Fruit fly (Drosophila melanogaster) whole organism, embryonic: ENCODE measurements around the gene side-IV.
A peak's percentile ranks its signal among the peaks of the same experiment; 100 is the strongest.

Experiments used
- Abd-B ChIP-seq: fragments of 200-800 bp; sonication (Bioruptor generic); optimal IDR thresholded peaks from 2 replicates; lab custom pipeline; 2018; ENCODE audit warnings: missing biosample characterization, mild to moderate bottlenecking, missing genetic modification characterization, moderate library complexity
- Atf-2 ChIP-seq: fragments of 200-800 bp; sonication (Bioruptor generic); optimal IDR thresholded peaks from 2 replicates; lab custom pipeline; 2016; ENCODE audit warnings: missing biosample characterization, missing genetic modification characterization
- BtbVII ChIP-seq: fragments of 200-800 bp; sonication (Bioruptor generic); optimal IDR thresholded peaks from 3 replicates; lab custom pipeline; 2017; ENCODE audit warnings: missing biosample characterization, mild to moderate bottlenecking, missing genetic modification characterization
- CG10366 ChIP-seq: fragments of 200-800 bp; sonication (Bioruptor generic); IDR thresholded peaks from 2 replicates; pipeline ENCODE4 v1.3.6; 2022; ENCODE audit warnings: missing biosample characterization, missing genetic modification characterization
- CG11093 ChIP-seq: fragments of 200-800 bp; sonication (Bioruptor generic); IDR thresholded peaks from 3 replicates; pipeline ENCODE4 v1.3.6; 2022; ENCODE audit warnings: missing biosample characterization, missing genetic modification characterization
- CG11723 ChIP-seq: fragments of 200-800 bp; sonication (Bioruptor generic); optimal IDR thresholded peaks from 2 replicates; lab custom pipeline; 2017; ENCODE audit warnings: missing biosample characterization, mild to moderate bottlenecking, missing genetic modification characterization
- CG17328 ChIP-seq: fragments of 200-800 bp; sonication (Bioruptor generic); IDR thresholded peaks from 2 replicates; pipeline ENCODE4 v1.3.6; 2022; ENCODE audit warnings: missing biosample characterization, missing genetic modification characterization
- CG17385 ChIP-seq: fragments of 200-800 bp; sonication (Bioruptor generic); optimal IDR thresholded peaks from 3 replicates; lab custom pipeline; 2018; ENCODE audit warnings: missing biosample characterization, mild to moderate bottlenecking, missing genetic modification characterization
- CG18619 ChIP-seq: fragments of 200-800 bp; sonication (Bioruptor generic); optimal IDR thresholded peaks from 3 replicates; lab custom pipeline; 2017; ENCODE audit warnings: missing biosample characterization, mild to moderate bottlenecking, missing genetic modification characterization
- CG2129 ChIP-seq: fragments of 200-800 bp; sonication (Bioruptor generic); IDR thresholded peaks from 2 replicates; pipeline ENCODE4 v1.3.6; 2022; ENCODE audit warnings: missing biosample characterization, missing genetic modification characterization; ENCODE audit not compliant: partially characterized antibody
- CG30431 ChIP-seq: fragments of 200-800 bp; sonication (Bioruptor generic); optimal IDR thresholded peaks from 2 replicates; lab custom pipeline; 2017; ENCODE audit warnings: missing biosample characterization, missing genetic modification characterization
- CG32532 ChIP-seq: fragments of 200-800 bp; sonication (Bioruptor generic); IDR thresholded peaks from 2 replicates; pipeline ENCODE4 v1.3.6; 2022; ENCODE audit warnings: missing biosample characterization, missing genetic modification characterization
- CG34224 ChIP-seq: fragments of 200-800 bp; sonication (Bioruptor generic); IDR thresholded peaks from 3 replicates; pipeline ENCODE4 v1.3.6; 2022; ENCODE audit warnings: missing biosample characterization, missing genetic modification characterization; ENCODE audit not compliant: partially characterized antibody
- CG3838 ChIP-seq: fragments of 200-800 bp; sonication (Bioruptor generic); optimal IDR thresholded peaks from 3 replicates; lab custom pipeline; 2016; ENCODE audit warnings: missing biosample characterization, missing genetic modification characterization
- CG43689 ChIP-seq: fragments of 200-800 bp; sonication (Bioruptor generic); IDR thresholded peaks from 2 replicates; pipeline ENCODE4 v1.3.6; 2022; ENCODE audit warnings: missing biosample characterization, missing genetic modification characterization
- CG7963 ChIP-seq: fragments of 200-800 bp; sonication (Bioruptor generic); IDR thresholded peaks from 3 replicates; pipeline ENCODE4 v1.3.6; 2022; ENCODE audit warnings: missing biosample characterization, missing genetic modification characterization; ENCODE audit not compliant: partially characterized antibody
- CG8478 ChIP-seq: fragments of >200 bp; optimal IDR thresholded peaks from 2 replicates; lab custom pipeline; 2018
- CHES-1-like ChIP-seq: fragments of 200-800 bp; sonication (Bioruptor generic); optimal IDR thresholded peaks from 2 replicates; lab custom pipeline; 2016; ENCODE audit warnings: missing biosample characterization, missing genetic modification characterization
- CTCF ChIP-seq: fragments of 200-800 bp; sonication (Bioruptor generic); optimal IDR thresholded peaks from 2 replicates; lab custom pipeline; 2017; ENCODE audit warnings: missing biosample characterization, mild to moderate bottlenecking, missing genetic modification characterization, moderate library complexity
- Deaf1 ChIP-seq: fragments of 200-800 bp; optimal IDR thresholded peaks from 3 replicates; lab custom pipeline; 2019; ENCODE audit warnings: missing biosample characterization, mild to moderate bottlenecking, missing genetic modification characterization, moderate library complexity
- Eip74EF ChIP-seq, 2 experiments: fragments of 200-800 bp in 1 of 2; fragments of >200 bp in 1 of 2; sonication (Bioruptor generic) in 1 of 2; optimal IDR thresholded peaks; 2 replicates each; lab custom pipeline; 2017 to 2019; ENCODE audit warnings: missing biosample characterization in 2 of 2, missing genetic modification characterization in 2 of 2, mild to moderate bottlenecking in 1 of 2, moderate library complexity in 1 of 2
- Hsf ChIP-seq: fragments of 200-800 bp; sonication (Bioruptor generic); optimal IDR thresholded peaks from 3 replicates; lab custom pipeline; 2016; ENCODE audit warnings: missing biosample characterization, missing genetic modification characterization
- Lpt ChIP-seq: fragments of >200 bp; optimal IDR thresholded peaks from 2 replicates; lab custom pipeline; 2018; ENCODE audit warnings: missing biosample characterization, missing genetic modification characterization
- Med ChIP-seq: fragments of 200-800 bp; sonication (Bioruptor generic); peaks from one replicate; lab custom pipeline; 2016; ENCODE audit warnings: missing biosample characterization, missing genetic modification characterization, mild to moderate bottlenecking, inconsistent platforms, moderate library complexity
- NC2α ChIP-seq: fragments of 200-800 bp; sonication (Bioruptor generic); optimal IDR thresholded peaks from 2 replicates; lab custom pipeline; 2016; ENCODE audit warnings: missing biosample characterization, missing genetic modification characterization
- NfI ChIP-seq: fragments of 200-800 bp; sonication (Bioruptor generic); optimal IDR thresholded peaks from 3 replicates; lab custom pipeline; 2018; ENCODE audit warnings: missing biosample characterization, mild to moderate bottlenecking, missing genetic modification characterization, moderate library complexity
- PHDP ChIP-seq: fragments of 200-800 bp; sonication (Bioruptor generic); optimal IDR thresholded peaks from 3 replicates; lab custom pipeline; 2018; ENCODE audit warnings: missing biosample characterization, mild to moderate bottlenecking, missing genetic modification characterization, moderate library complexity
- Side ChIP-seq: fragments of 200-800 bp; sonication (Bioruptor generic); optimal IDR thresholded peaks from 2 replicates; lab custom pipeline; 2016; ENCODE audit warnings: missing biosample characterization, missing genetic modification characterization
- Sox102F ChIP-seq: fragments of 200-800 bp; sonication (Bioruptor generic); optimal IDR thresholded peaks from 2 replicates; lab custom pipeline; 2018; ENCODE audit warnings: missing biosample characterization, mild to moderate bottlenecking, missing genetic modification characterization, moderate library complexity
- ac ChIP-seq: fragments of 200-800 bp; sonication (Bioruptor generic); optimal IDR thresholded peaks from 3 replicates; lab custom pipeline; 2017; ENCODE audit warnings: missing biosample characterization, mild to moderate bottlenecking, missing genetic modification characterization
- aop ChIP-seq: fragments of 200-800 bp; sonication (Bioruptor generic); IDR thresholded peaks from 2 replicates; pipeline ENCODE4 v1.3.6; 2022; ENCODE audit warnings: missing biosample characterization, missing genetic modification characterization
- btn ChIP-seq: fragments of 200-800 bp; sonication (Bioruptor generic); optimal IDR thresholded peaks from 2 replicates; lab custom pipeline; 2016; ENCODE audit warnings: missing biosample characterization, missing genetic modification characterization
- danr ChIP-seq: fragments of 200-800 bp; sonication (Bioruptor generic); IDR thresholded peaks from 2 replicates; pipeline ENCODE4 v1.3.6; 2022; ENCODE audit warnings: missing biosample characterization, missing genetic modification characterization
- ftz-f1 ChIP-seq: fragments of 200-800 bp; sonication (Bioruptor generic); optimal IDR thresholded peaks from 2 replicates; lab custom pipeline; 2016; ENCODE audit warnings: missing biosample characterization, missing genetic modification characterization
- gem ChIP-seq: fragments of 200-800 bp; sonication (Bioruptor generic); optimal IDR thresholded peaks from 2 replicates; lab custom pipeline; 2019; ENCODE audit warnings: missing biosample characterization, mild to moderate bottlenecking, missing genetic modification characterization, moderate library complexity
- gro ChIP-seq: fragments of 200-800 bp; sonication (Bioruptor generic); optimal IDR thresholded peaks from 2 replicates; lab custom pipeline; 2016; ENCODE audit warnings: missing biosample characterization, missing genetic modification characterization
- h ChIP-seq: fragments of >200 bp; optimal IDR thresholded peaks from 2 replicates; lab custom pipeline; 2017
- jing ChIP-seq: fragments of 200-800 bp; sonication (Bioruptor generic); optimal IDR thresholded peaks from 2 replicates; lab custom pipeline; 2018; ENCODE audit warnings: missing biosample characterization, mild to moderate bottlenecking, missing genetic modification characterization
- jumu ChIP-seq: fragments of 200-800 bp; sonication (Bioruptor generic); optimal IDR thresholded peaks from 3 replicates; lab custom pipeline; 2016; ENCODE audit warnings: missing biosample characterization, missing genetic modification characterization
- kah ChIP-seq: fragments of 200-800 bp; sonication (Bioruptor generic); optimal IDR thresholded peaks from 2 replicates; lab custom pipeline; 2018; ENCODE audit warnings: missing biosample characterization, mild to moderate bottlenecking, missing genetic modification characterization
- pum ChIP-seq: fragments of 200-800 bp; sonication (Bioruptor generic); optimal IDR thresholded peaks from 2 replicates; lab custom pipeline; 2016; ENCODE audit warnings: missing biosample characterization, missing genetic modification characterization
- scrt ChIP-seq: fragments of 200-800 bp; sonication (Bioruptor generic); optimal IDR thresholded peaks from 2 replicates; lab custom pipeline; 2018; ENCODE audit warnings: missing biosample characterization, mild to moderate bottlenecking, missing genetic modification characterization, moderate library complexity
- slp2 ChIP-seq: fragments of 200-800 bp; sonication (Bioruptor generic); optimal IDR thresholded peaks from 2 replicates; lab custom pipeline; 2016; ENCODE audit warnings: missing biosample characterization, missing genetic modification characterization
- sqz ChIP-seq: fragments of 200-800 bp; sonication (Bioruptor generic); optimal IDR thresholded peaks from 3 replicates; lab custom pipeline; 2018; ENCODE audit warnings: missing biosample characterization, mild to moderate bottlenecking, missing genetic modification characterization
- ssp ChIP-seq: fragments of 200-800 bp; sonication (Bioruptor generic); IDR thresholded peaks from 2 replicates; pipeline ENCODE4 v1.3.6; 2022; ENCODE audit warnings: missing biosample characterization, missing genetic modification characterization
- tgo ChIP-seq: fragments of 200-800 bp; sonication (Bioruptor generic); IDR thresholded peaks from 3 replicates; pipeline ENCODE4 v1.3.6; 2022; ENCODE audit warnings: missing biosample characterization, missing genetic modification characterization
- trh ChIP-seq: fragments of 200-800 bp; sonication (Bioruptor generic); optimal IDR thresholded peaks from 2 replicates; lab custom pipeline; 2016; ENCODE audit warnings: missing biosample characterization, missing genetic modification characterization
- twi ChIP-seq: fragments of 200-800 bp; optimal IDR thresholded peaks from 2 replicates; lab custom pipeline; 2019; ENCODE audit warnings: missing biosample characterization, mild to moderate bottlenecking, missing genetic modification characterization, moderate library complexity
- tx ChIP-seq: fragments of 200-800 bp; sonication (Bioruptor generic); optimal IDR thresholded peaks from 2 replicates; lab custom pipeline; 2016; ENCODE audit warnings: missing biosample characterization, missing genetic modification characterization
- vnd ChIP-seq: fragments of 200-800 bp; sonication (Bioruptor generic); IDR thresholded peaks from 3 replicates; pipeline ENCODE4 v1.3.6; 2022; ENCODE audit warnings: missing biosample characterization, missing genetic modification characterization; ENCODE audit not compliant: partially characterized antibody
- yki ChIP-seq: fragments of >200 bp; optimal IDR thresholded peaks from 3 replicates; lab custom pipeline; 2018
- zfh2 ChIP-seq: fragments of 200-800 bp; sonication (Bioruptor generic); optimal IDR thresholded peaks from 2 replicates; lab custom pipeline; 2016; ENCODE audit warnings: missing biosample characterization, missing genetic modification characterization

Gene side-IV

DNA sequence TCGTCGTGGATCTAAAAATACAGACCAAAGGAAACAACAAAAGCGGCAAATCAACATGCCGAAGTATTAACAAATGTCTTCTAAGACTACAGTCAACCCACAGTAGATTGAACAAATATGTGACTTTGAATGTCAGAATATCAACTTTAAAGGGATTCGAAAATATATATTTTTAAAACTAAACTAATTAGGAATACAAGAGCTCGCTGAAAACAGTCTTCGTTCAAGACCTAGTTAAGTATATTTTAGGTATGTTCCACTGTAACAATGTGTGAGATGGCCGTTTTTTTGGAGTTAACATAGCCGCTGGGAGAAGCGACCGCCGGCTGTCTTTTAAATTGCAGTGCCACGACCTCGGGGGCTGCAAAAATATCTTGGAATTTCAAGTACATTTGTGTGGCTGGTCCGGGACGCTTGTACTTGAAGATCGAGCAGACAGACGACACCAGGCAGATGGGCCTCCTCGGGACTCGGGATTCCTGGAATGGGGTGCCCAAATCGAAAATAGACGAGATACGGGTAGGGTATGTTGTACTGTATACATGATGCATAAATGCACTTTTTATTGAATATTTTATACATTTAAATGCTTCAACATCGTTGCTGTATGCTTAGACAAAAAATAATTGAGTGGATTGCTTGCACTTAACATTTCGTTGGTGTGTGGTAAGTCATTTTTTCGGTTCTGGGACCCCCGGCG, 21.9 kb upstream of the side-IV start (continued):
- TF ChIP-seq CG11723: peak; percentile 34
- peak; percentile 90 for TF ChIP-seq twi (tag; lab: Kevin White, UChicago)
- 0 out of 2 replicates have a peak, but pooled peaks have one; percentile 43 for TF ChIP-seq ssp (GFP tag; lab: Robert Waterston, UW)
- peak; percentile 71 for TF ChIP-seq CG17328 (GFP tag; lab: Robert Waterston, UW)
- no peak for TF ChIP-seq danr
- no peak for TF ChIP-seq gro (GFP tag; lab: Kevin White, UChicago)
- no peak for TF ChIP-seq CG8478 (lab: Kevin White, UChicago)
- peak; percentile 54 for TF ChIP-seq CG32532 (GFP tag; lab: Robert Waterston, UW)
- no peak for TF ChIP-seq Lpt (GFP tag; lab: Kevin White, UChicago)
- peak; percentile 83 for TF ChIP-seq gem (tag; lab: Kevin White, UChicago)
- peak; percentile 50 for TF ChIP-seq BtbVII (GFP tag; lab: Kevin White, UChicago)
- no peak for TF ChIP-seq ftz-f1
- no peak for TF ChIP-seq aop (GFP tag; lab: Robert Waterston, UW)
- TF ChIP-seq CG34224 (GFP tag; lab: Robert Waterston, UW): no peak
- peak; percentile 23 for TF ChIP-seq zfh2
- no peak for TF ChIP-seq CTCF (GFP tag; lab: Kevin White, UChicago)
- TF ChIP-seq pum: peak; percentile 52
- peak; percentile 33 for TF ChIP-seq jing (GFP tag; lab: Kevin White, UChicago)
- peak; percentile 65 for TF ChIP-seq Hsf (GFP tag; lab: Kevin White, UChicago)
- peak; percentile 30 for TF ChIP-seq CG30431 (GFP tag; lab: Kevin White, UChicago)
- TF ChIP-seq Eip74EF (GFP tag; optimal IDR thresholded peaks at IDR 0.05; lab: Kevin White, UChicago): peak in 1 of 2 experiments; percentile 26
- TF ChIP-seq sqz (GFP tag; lab: Kevin White, UChicago): peak; percentile 4
- TF ChIP-seq Atf-2 (GFP tag; lab: Kevin White, UChicago): peak; percentile 35
- peak; percentile 52 for TF ChIP-seq Abd-B (GFP tag; lab: Kevin White, UChicago)
- TF ChIP-seq vnd (GFP tag; lab: Robert Waterston, UW): no peak
- TF ChIP-seq CG11093: 0 out of 3 replicates have a peak, but pooled peaks have one; percentile 21
- TF ChIP-seq trh: peak; percentile 21
- TF ChIP-seq btn (GFP tag; lab: Kevin White, UChicago): peak; percentile 11
- TF ChIP-seq kah: peak; percentile 47
- peak; percentile 58 for TF ChIP-seq scrt (GFP tag; lab: Kevin White, UChicago)
- TF ChIP-seq CG7963 (GFP tag; lab: Robert Waterston, UW): no peak
- TF ChIP-seq h (lab: Kevin White, UChicago): no peak
- TF ChIP-seq NfI (GFP tag; lab: Kevin White, UChicago): peak; percentile 69
- peak; percentile 26 for TF ChIP-seq CG18619 (GFP tag; lab: Kevin White, UChicago)
- TF ChIP-seq jumu (GFP tag; lab: Kevin White, UChicago): peak; percentile 45
- peak; percentile 67 for TF ChIP-seq tgo
- peak; percentile 84 for TF ChIP-seq Med (GFP tag; lab: Kevin White, UChicago)
- peak; percentile 46 for TF ChIP-seq Side
- peak; percentile 58 for TF ChIP-seq CG17385 (GFP tag; lab: Kevin White, UChicago)
- no peak for TF ChIP-seq NC2α (GFP tag; lab: Kevin White, UChicago)
- peak; percentile 47 for TF ChIP-seq ac (GFP tag; lab: Kevin White, UChicago)
- TF ChIP-seq yki (lab: Kevin White, UChicago): no peak
- TF ChIP-seq CG2129 (GFP tag; lab: Robert Waterston, UW): no peak
- no peak for TF ChIP-seq CG43689 (GFP tag; lab: Robert Waterston, UW)
- no peak for TF ChIP-seq CG3838 (GFP tag; lab: Kevin White, UChicago)
- peak; percentile 80 for TF ChIP-seq Sox102F
- peak; percentile 46 for TF ChIP-seq tx (GFP tag; lab: Kevin White, UChicago)
- TF ChIP-seq CG10366 (GFP tag; lab: Robert Waterston, UW): peak; percentile 62
- TF ChIP-seq PHDP (tag; lab: Kevin White, UChicago): peak; percentile 69
- peak; percentile 36 for TF ChIP-seq slp2
- no peak for TF ChIP-seq CHES-1-like (GFP tag; lab: Kevin White, UChicago)
- peak; percentile 34 for TF ChIP-seq Deaf1 (tag; lab: Kevin White, UChicago)
